Worm (Caenorhabditis elegans) whole organism, late embryonic: ENCODE data around the gene repo-1.

ENCODE experiments used
- ceh-45 ChIP-seq: fragments of 200-800 bp; sonication (Bioruptor generic); IDR thresholded peaks from 2 replicates; pipeline ENCODE4 v1.3.6; 2022; ENCODE audit warnings: missing genetic modification reagents, missing genetic modification characterization, missing compliant biosample characterization
- ceh-48 ChIP-seq: sonication (generic microtip); optimal IDR thresholded peaks from 2 replicates; lab custom pipeline; 2016; ENCODE audit warnings: missing genetic modification characterization, inconsistent platforms, missing compliant biosample characterization
- pax-1 ChIP-seq: fragments of 150-350 bp; optimal IDR thresholded peaks from 2 replicates; lab custom pipeline; 2014; ENCODE audit warnings: missing biosample characterization, missing genetic modification characterization
- syd-9 ChIP-seq: sonication (generic microtip); optimal IDR thresholded peaks from 2 replicates; lab custom pipeline; 2016; ENCODE audit warnings: mild to moderate bottlenecking, missing genetic modification characterization, moderate library complexity, missing compliant biosample characterization
- unc-86 ChIP-seq: sonication (generic microtip); optimal IDR thresholded peaks from 2 replicates; lab custom pipeline; 2016; ENCODE audit warnings: missing genetic modification characterization, missing compliant biosample characterization

ce11 chrIV:12120536-12120935 is 36.3 kb downstream of the repo-1 start:
- TF ChIP-seq pax-1: no peak
- no peak for TF ChIP-seq syd-9 (tag; lab: Kevin White, UChicago)
- no peak for TF ChIP-seq unc-86 (tag; lab: Kevin White, UChicago)
- no peak for TF ChIP-seq ceh-45 (GFP tag; lab: Robert Waterston, UW)
- no peak for TF ChIP-seq ceh-48
